Fruit fly (Drosophila melanogaster) whole organism, embryonic: Measurements from ENCODE around the gene sob.

ENCODE experiments used
- Atf3 ChIP-seq: fragments of 200-800 bp; sonication (Bioruptor generic); optimal IDR thresholded peaks from 3 replicates; lab custom pipeline; 2016; ENCODE audit warnings: missing biosample characterization, missing genetic modification characterization
- BEAF-32 ChIP-seq: fragments of 200-800 bp; sonication (Bioruptor generic); optimal IDR thresholded peaks from 3 replicates; lab custom pipeline; 2017; ENCODE audit warnings: missing biosample characterization, missing genetic modification characterization, mild to moderate bottlenecking, moderate library complexity, missing genetic modification reagents
- CG13287 ChIP-seq: fragments of 200-800 bp; sonication (Bioruptor generic); IDR thresholded peaks from 2 replicates; pipeline ENCODE4 v1.3.6; 2022; ENCODE audit warnings: missing biosample characterization, missing genetic modification characterization; ENCODE audit not compliant: partially characterized antibody
- CG14710 ChIP-seq: fragments of 200-800 bp; sonication (Bioruptor generic); optimal IDR thresholded peaks from 3 replicates; lab custom pipeline; 2019; ENCODE audit warnings: missing biosample characterization, mild to moderate bottlenecking, missing genetic modification characterization, moderate library complexity
- CG15073 ChIP-seq: fragments of 200-800 bp; sonication (Bioruptor generic); optimal IDR thresholded peaks from 2 replicates; lab custom pipeline; 2016; ENCODE audit warnings: missing biosample characterization, missing genetic modification characterization
- CG1529 ChIP-seq: fragments of 200-800 bp; sonication (Bioruptor generic); optimal IDR thresholded peaks from 3 replicates; lab custom pipeline; 2018; ENCODE audit warnings: missing biosample characterization, missing genetic modification characterization
- CG1602 ChIP-seq: fragments of 200-800 bp; sonication (Bioruptor generic); optimal IDR thresholded peaks from 3 replicates; lab custom pipeline; 2016; ENCODE audit warnings: missing biosample characterization, missing genetic modification characterization
- CG17385 ChIP-seq: fragments of 200-800 bp; sonication (Bioruptor generic); optimal IDR thresholded peaks from 3 replicates; lab custom pipeline; 2018; ENCODE audit warnings: missing biosample characterization, mild to moderate bottlenecking, missing genetic modification characterization
- CG17612 ChIP-seq: fragments of 200-800 bp; sonication (Bioruptor generic); IDR thresholded peaks from 2 replicates; pipeline ENCODE4 v1.3.6; 2022; ENCODE audit warnings: missing biosample characterization, missing genetic modification characterization
- CG2116 ChIP-seq: fragments of 200-800 bp; sonication (Bioruptor generic); optimal IDR thresholded peaks from 3 replicates; lab custom pipeline; 2018; ENCODE audit warnings: missing biosample characterization, mild to moderate bottlenecking, missing genetic modification characterization
- CG30431 ChIP-seq: fragments of 200-800 bp; sonication (Bioruptor generic); optimal IDR thresholded peaks from 2 replicates; lab custom pipeline; 2017; ENCODE audit warnings: missing biosample characterization, missing genetic modification characterization
- CG3163 ChIP-seq: fragments of 200-800 bp; sonication (Bioruptor generic); optimal IDR thresholded peaks from 3 replicates; lab custom pipeline; 2016; ENCODE audit warnings: missing biosample characterization, missing genetic modification characterization
- CG3407 ChIP-seq: fragments of 200-800 bp; sonication (Bioruptor generic); optimal IDR thresholded peaks from 2 replicates; lab custom pipeline; 2018; ENCODE audit warnings: missing biosample characterization, mild to moderate bottlenecking, missing genetic modification characterization
- CG34224 ChIP-seq: fragments of 200-800 bp; sonication (Bioruptor generic); IDR thresholded peaks from 3 replicates; pipeline ENCODE4 v1.3.6; 2022; ENCODE audit warnings: missing biosample characterization, missing genetic modification characterization; ENCODE audit not compliant: partially characterized antibody
- CG6791 ChIP-seq: fragments of 200-800 bp; sonication (Bioruptor generic); IDR thresholded peaks from 3 replicates; pipeline ENCODE4 v1.3.6; 2022; ENCODE audit warnings: missing biosample characterization, missing genetic modification characterization; ENCODE audit not compliant: partially characterized antibody
- CG6854 ChIP-seq: fragments of 200-800 bp; sonication (Bioruptor generic); optimal IDR thresholded peaks from 3 replicates; lab custom pipeline; 2017; ENCODE audit warnings: missing biosample characterization, mild to moderate bottlenecking, missing genetic modification characterization
- CG8290 ChIP-seq, 3 experiments: fragments of 200-800 bp; sonication (Bioruptor generic); optimal IDR thresholded peaks; 2 replicates each; lab custom pipeline; 2016 to 2019; ENCODE audit warnings: missing biosample characterization in 3 of 3, missing genetic modification characterization in 3 of 3, mild to moderate bottlenecking in 2 of 3, moderate library complexity in 1 of 3
- CG8359 ChIP-seq: fragments of 200-800 bp; sonication (Bioruptor generic); optimal IDR thresholded peaks from 2 replicates; lab custom pipeline; 2017; ENCODE audit warnings: missing biosample characterization, mild to moderate bottlenecking, missing genetic modification characterization, borderline replicate concordance
- CG8944 ChIP-seq: fragments of 200-800 bp; sonication (Bioruptor generic); optimal IDR thresholded peaks from 3 replicates; lab custom pipeline; 2016; ENCODE audit warnings: missing biosample characterization, missing genetic modification characterization
- CG9932 ChIP-seq: fragments of 200-800 bp; sonication (Bioruptor generic); IDR thresholded peaks from 2 replicates; pipeline ENCODE4 v1.3.6; 2022; ENCODE audit warnings: missing biosample characterization, missing genetic modification characterization
- CTCF ChIP-seq: fragments of 200-800 bp; sonication (Bioruptor generic); optimal IDR thresholded peaks from 2 replicates; lab custom pipeline; 2017; ENCODE audit warnings: missing biosample characterization, mild to moderate bottlenecking, missing genetic modification characterization, moderate library complexity
- Dbx ChIP-seq: fragments of 200-800 bp; sonication (Bioruptor generic); IDR thresholded peaks from 3 replicates; pipeline ENCODE4 v1.3.6; 2022; ENCODE audit warnings: missing biosample characterization, missing genetic modification characterization
- Dek ChIP-seq: fragments of 200-800 bp; sonication (Bioruptor generic); optimal IDR thresholded peaks from 3 replicates; lab custom pipeline; 2019; ENCODE audit warnings: missing biosample characterization, mild to moderate bottlenecking, missing genetic modification characterization, moderate library complexity
- Dll ChIP-seq: fragments of 200-800 bp; sonication (Bioruptor generic); IDR thresholded peaks from 4 replicates; pipeline ENCODE4 v1.3.6; 2022; ENCODE audit warnings: missing biosample characterization, missing genetic modification characterization; ENCODE audit not compliant: partially characterized antibody
- Jarid2 ChIP-seq: fragments of 200-800 bp; sonication (Bioruptor generic); optimal IDR thresholded peaks from 3 replicates; lab custom pipeline; 2017; ENCODE audit warnings: mild to moderate bottlenecking, missing biosample characterization, missing genetic modification reagents, missing genetic modification characterization
- NFAT ChIP-seq: fragments of 200-800 bp; sonication (Bioruptor generic); IDR thresholded peaks from 2 replicates; pipeline ENCODE4 v1.3.6; 2022; ENCODE audit warnings: missing biosample characterization, missing genetic modification characterization
- Nf-YA ChIP-seq: fragments of 200-800 bp; sonication (Bioruptor generic); IDR thresholded peaks from 2 replicates; pipeline ENCODE4 v1.3.6; 2022; ENCODE audit warnings: missing biosample characterization, missing genetic modification characterization
- Nf-YB ChIP-seq: fragments of 200-800 bp; sonication (Bioruptor generic); optimal IDR thresholded peaks from 3 replicates; lab custom pipeline; 2019; ENCODE audit warnings: missing biosample characterization, mild to moderate bottlenecking, missing genetic modification characterization, moderate library complexity
- Nf-YC ChIP-seq: fragments of 200-800 bp; optimal IDR thresholded peaks from 3 replicates; lab custom pipeline; 2019; ENCODE audit warnings: missing biosample characterization, mild to moderate bottlenecking, missing genetic modification characterization, moderate library complexity
- PHDP ChIP-seq: fragments of 200-800 bp; sonication (Bioruptor generic); optimal IDR thresholded peaks from 3 replicates; lab custom pipeline; 2018; ENCODE audit warnings: missing biosample characterization, mild to moderate bottlenecking, missing genetic modification characterization, moderate library complexity
- Six4 ChIP-seq: fragments of 200-800 bp; sonication (Bioruptor generic); optimal IDR thresholded peaks from 2 replicates; lab custom pipeline; 2016; ENCODE audit warnings: missing biosample characterization, missing genetic modification characterization
- Spps ChIP-seq: fragments of 200-800 bp; sonication (Bioruptor generic); optimal IDR thresholded peaks from 2 replicates; lab custom pipeline; 2018; ENCODE audit warnings: missing biosample characterization, mild to moderate bottlenecking, missing genetic modification characterization
- Tbp ChIP-seq: fragments of >200 bp; optimal IDR thresholded peaks from 2 replicates; lab custom pipeline; 2018; ENCODE audit warnings: missing biosample characterization, missing genetic modification characterization
- ab ChIP-seq: fragments of 200-800 bp; sonication (Bioruptor generic); optimal IDR thresholded peaks from 2 replicates; lab custom pipeline; 2016; ENCODE audit warnings: missing biosample characterization, missing genetic modification characterization
- bcd ChIP-seq: fragments of 200-800 bp; sonication (Bioruptor generic); optimal IDR thresholded peaks from 2 replicates; lab custom pipeline; 2017; ENCODE audit warnings: missing biosample characterization, mild to moderate bottlenecking, missing genetic modification characterization
- br ChIP-seq: fragments of >200 bp; optimal IDR thresholded peaks from 2 replicates; lab custom pipeline; 2017
- btn ChIP-seq: fragments of 200-800 bp; sonication (Bioruptor generic); optimal IDR thresholded peaks from 2 replicates; lab custom pipeline; 2016; ENCODE audit warnings: missing biosample characterization, missing genetic modification characterization
- chinmo ChIP-seq: fragments of 200-800 bp; sonication (Bioruptor generic); IDR thresholded peaks from 4 replicates; pipeline ENCODE4 v1.3.6; 2022; ENCODE audit warnings: missing biosample characterization, missing genetic modification characterization; ENCODE audit not compliant: partially characterized antibody
- chn ChIP-seq: fragments of 200-800 bp; sonication (Bioruptor generic); optimal IDR thresholded peaks from 2 replicates; lab custom pipeline; 2016; ENCODE audit warnings: missing biosample characterization, missing genetic modification characterization
- ci ChIP-seq: fragments of 200-800 bp; sonication (Bioruptor generic); IDR thresholded peaks from 3 replicates; pipeline ENCODE4 v1.3.6; 2022; ENCODE audit warnings: missing biosample characterization, missing genetic modification characterization
- crol ChIP-seq: fragments of 200-800 bp; sonication (Bioruptor generic); IDR thresholded peaks from 2 replicates; pipeline ENCODE4 v1.3.6; 2022; ENCODE audit warnings: missing biosample characterization, missing genetic modification characterization
- gcm2 ChIP-seq: fragments of 200-800 bp; sonication (Bioruptor generic); optimal IDR thresholded peaks from 2 replicates; lab custom pipeline; 2016; ENCODE audit warnings: missing biosample characterization, missing genetic modification characterization
- hbn ChIP-seq: fragments of 200-800 bp; sonication (Bioruptor generic); IDR thresholded peaks from 2 replicates; pipeline ENCODE4 v1.3.6; 2022; ENCODE audit warnings: missing biosample characterization, missing genetic modification characterization; ENCODE audit not compliant: partially characterized antibody
- klu ChIP-seq: fragments of 200-800 bp; sonication (Bioruptor generic); IDR thresholded peaks from 2 replicates; pipeline ENCODE4 v1.3.6; 2022; ENCODE audit warnings: missing biosample characterization, missing genetic modification characterization
- sens-2 ChIP-seq: fragments of 200-800 bp; sonication (Bioruptor generic); IDR thresholded peaks from 2 replicates; pipeline ENCODE4 v1.3.6; 2022; ENCODE audit warnings: missing biosample characterization, missing genetic modification characterization
- slp2 ChIP-seq: fragments of 200-800 bp; sonication (Bioruptor generic); optimal IDR thresholded peaks from 2 replicates; lab custom pipeline; 2016; ENCODE audit warnings: missing biosample characterization, missing genetic modification characterization
- sna ChIP-seq: fragments of 200-800 bp; sonication (Bioruptor generic); IDR thresholded peaks from 2 replicates; pipeline ENCODE4 v1.3.6; 2022; ENCODE audit warnings: missing biosample characterization, missing genetic modification characterization; ENCODE audit not compliant: partially characterized antibody
- sug ChIP-seq: fragments of 200-800 bp; optimal IDR thresholded peaks from 2 replicates; lab custom pipeline; 2019; ENCODE audit warnings: missing biosample characterization, mild to moderate bottlenecking, missing genetic modification characterization, moderate library complexity
- tap ChIP-seq: fragments of 200-800 bp; optimal IDR thresholded peaks from 3 replicates; lab custom pipeline; 2019; ENCODE audit warnings: missing biosample characterization, mild to moderate bottlenecking, missing genetic modification characterization, moderate library complexity
- yki ChIP-seq: fragments of >200 bp; optimal IDR thresholded peaks from 3 replicates; lab custom pipeline; 2018
- z ChIP-seq: fragments of 200-800 bp; sonication (Bioruptor generic); IDR thresholded peaks from 3 replicates; pipeline ENCODE4 v1.3.6; 2022; ENCODE audit warnings: missing biosample characterization, missing genetic modification characterization
- zen2 ChIP-seq: fragments of 200-800 bp; sonication (Bioruptor generic); IDR thresholded peaks from 3 replicates; pipeline ENCODE4 v1.3.6; 2022; ENCODE audit warnings: missing biosample characterization, missing genetic modification characterization; ENCODE audit not compliant: partially characterized antibody

sob gene

dm6 chr2L:3545033-3545666, 35.4 kb downstream of the sob start (continued):
- peak; percentile 58 for TF ChIP-seq sna (GFP tag; lab: Robert Waterston, UW)
- peak; percentile 87 for TF ChIP-seq crol (GFP tag; lab: Robert Waterston, UW)
- TF ChIP-seq BEAF-32 (GFP tag; lab: Kevin White, UChicago): no peak
- no peak for TF ChIP-seq btn (GFP tag; lab: Kevin White, UChicago)
- TF ChIP-seq CG6854 (GFP tag; lab: Kevin White, UChicago): no peak
- TF ChIP-seq Dll (GFP tag; lab: Robert Waterston, UW): peak; percentile 62; the same call in 3 of the 4 replicates
- peak; percentile 100 for TF ChIP-seq CG3407 (GFP tag; lab: Kevin White, UChicago)
- TF ChIP-seq Atf3 (GFP tag; lab: Kevin White, UChicago): no peak
- no peak for TF ChIP-seq br (lab: Kevin White, UChicago)
- no peak for TF ChIP-seq CG30431 (GFP tag; lab: Kevin White, UChicago)
- TF ChIP-seq sug (tag; lab: Kevin White, UChicago): peak; percentile 35
- TF ChIP-seq Nf-YB (GFP tag; lab: Kevin White, UChicago): peak; percentile 95
- TF ChIP-seq CTCF (GFP tag; lab: Kevin White, UChicago): peak; percentile 65
- no peak for TF ChIP-seq CG8359 (GFP tag; lab: Kevin White, UChicago)
- TF ChIP-seq chinmo (GFP tag; lab: Robert Waterston, UW): 0 out of 4 replicates have a peak, but pooled peaks have one; percentile 53
- no peak for TF ChIP-seq CG1529 (GFP tag; lab: Kevin White, UChicago)
- peak; percentile 95 for TF ChIP-seq z
- no peak for TF ChIP-seq CG1602
- no peak for TF ChIP-seq CG15073 (GFP tag; lab: Kevin White, UChicago)
- TF ChIP-seq PHDP (tag; lab: Kevin White, UChicago): no peak
- peak; percentile 50; the same call in 1 of the 2 replicates for TF ChIP-seq CG13287 (GFP tag; lab: Robert Waterston, UW)
- TF ChIP-seq sens-2 (GFP tag; lab: Robert Waterston, UW): 0 out of 2 replicates have a peak, but pooled peaks have one; percentile 28
- peak; percentile 86 for TF ChIP-seq zen2 (GFP tag; lab: Robert Waterston, UW)
- TF ChIP-seq CG34224 (GFP tag; lab: Robert Waterston, UW): peak; percentile 80
- no peak for TF ChIP-seq CG8944
- TF ChIP-seq yki: peak; percentile 95
- no peak for TF ChIP-seq Dek (tag; lab: Kevin White, UChicago)
- TF ChIP-seq tap: no peak
- TF ChIP-seq Nf-YA (GFP tag; lab: Robert Waterston, UW): peak; percentile 63; the same call in 1 of the 2 replicates
- TF ChIP-seq CG2116: no peak
- no peak for TF ChIP-seq ab (GFP tag; lab: Kevin White, UChicago)
- peak; percentile 39; the same call in 1 of the 3 replicates for TF ChIP-seq ci
- TF ChIP-seq Dbx: peak; percentile 41; the same call in 1 of the 3 replicates
- peak; percentile 6 for TF ChIP-seq Jarid2 (GFP tag; lab: Kevin White, UChicago)
- TF ChIP-seq CG3163: no peak
- TF ChIP-seq CG8290 (GFP tag; optimal IDR thresholded peaks at IDR 0.05; lab: Kevin White, UChicago): no peak
- TF ChIP-seq CG8290 (tag; optimal IDR thresholded peaks at IDR 0.05; lab: Kevin White, UChicago): no peak
- no peak for TF ChIP-seq hbn (GFP tag; lab: Robert Waterston, UW)
- TF ChIP-seq CG9932 (GFP tag; lab: Robert Waterston, UW): peak; percentile 22; the same call in 1 of the 2 replicates
- peak; percentile 92 for TF ChIP-seq Nf-YC

dm6 chr2L:3543062-3543461, 37.5 kb downstream of the sob start:
- TF ChIP-seq CG6791 (GFP tag; lab: Robert Waterston, UW) (no peak), CG17385 (GFP tag; lab: Kevin White, UChicago) (no peak), CG17612 (no peak), slp2 (GFP tag; lab: Kevin White, UChicago) (no peak), gcm2 (no peak), Six4 (GFP tag; lab: Kevin White, UChicago) (no peak), NFAT (GFP tag; lab: Robert Waterston, UW) (no peak), chn (no peak), Spps (tag; lab: Kevin White, UChicago) (no peak), bcd (GFP tag; lab: Kevin White, UChicago) (no peak), CG14710 (tag; lab: Kevin White, UChicago) (peak; percentile 16), klu (GFP tag; lab: Robert Waterston, UW) (no peak), Tbp (GFP tag; lab: Kevin White, UChicago) (no peak)
